Worm (Caenorhabditis elegans) whole organism, L1 larva: ENCODE measurements around the gene pdfr-1.
A peak's percentile ranks its signal among the peaks of the same experiment; 100 is the strongest.

Experiments used
- C16A3.4 ChIP-seq: fragments of 150-350 bp; optimal IDR thresholded peaks from 2 replicates; lab custom pipeline; 2014; ENCODE audit warnings: missing biosample characterization, missing genetic modification characterization
- F16B12.6 ChIP-seq: fragments of 150-350 bp; optimal IDR thresholded peaks from 2 replicates; lab custom pipeline; 2014; ENCODE audit warnings: missing biosample characterization, missing genetic modification characterization
- Y116A8C.19 ChIP-seq: sonication (generic microtip); optimal IDR thresholded peaks from 2 replicates; lab custom pipeline; 2016; ENCODE audit warnings: missing compliant biosample characterization, missing genetic modification characterization, borderline replicate concordance
- aly-2 ChIP-seq: fragments of 150-350 bp; optimal IDR thresholded peaks from 2 replicates; lab custom pipeline; 2014; ENCODE audit warnings: missing biosample characterization, missing genetic modification characterization
- ceh-63 ChIP-seq: fragments of 200-800 bp; sonication (Bioruptor generic); optimal IDR thresholded peaks from 2 replicates; lab custom pipeline; 2018; ENCODE audit warnings: mild to moderate bottlenecking, missing genetic modification characterization, missing compliant biosample characterization
- ceh-8 ChIP-seq: fragments of 200-800 bp; sonication (Bioruptor generic); optimal IDR thresholded peaks from 2 replicates; lab custom pipeline; 2018; ENCODE audit warnings: mild to moderate bottlenecking, missing genetic modification characterization, moderate library complexity, missing compliant biosample characterization
- ceh-88 ChIP-seq: fragments of 200-800 bp; sonication (Bioruptor generic); IDR thresholded peaks from 2 replicates; pipeline ENCODE4 v1.3.6; 2022; ENCODE audit warnings: missing genetic modification characterization, missing compliant biosample characterization
- ceh-90 ChIP-seq: sonication (generic microtip); optimal IDR thresholded peaks from 2 replicates; lab custom pipeline; 2016; ENCODE audit warnings: missing genetic modification characterization, missing compliant biosample characterization
- dpl-1 ChIP-seq, 3 experiments: fragments of 150-350 bp in 2 of 3; sonication (generic microtip) in 1 of 3; optimal IDR thresholded peaks; 2 replicates each; lab custom pipeline; 2014 to 2017; ENCODE audit warnings: missing biosample characterization in 3 of 3, missing genetic modification characterization in 3 of 3, missing genetic modification reagents in 3 of 3
- dsc-1 ChIP-seq: sonication (generic microtip); optimal IDR thresholded peaks from 2 replicates; lab custom pipeline; 2016; ENCODE audit warnings: mild to moderate bottlenecking, missing genetic modification characterization, missing compliant biosample characterization
- efl-3 ChIP-seq: fragments of 200-800 bp; sonication (Bioruptor generic); optimal IDR thresholded peaks from 2 replicates; lab custom pipeline; 2018; ENCODE audit warnings: mild to moderate bottlenecking, missing genetic modification characterization, missing compliant biosample characterization
- egl-27 ChIP-seq, 2 experiments: fragments of 150-350 bp in 1 of 2; sonication (generic microtip); optimal IDR thresholded peaks; 3 replicates each; lab custom pipeline; 2017 to 2018; ENCODE audit warnings: missing biosample characterization in 2 of 2, missing genetic modification characterization in 2 of 2, missing genetic modification reagents in 2 of 2
- elt-2 ChIP-seq: sonication (generic microtip); optimal IDR thresholded peaks from 2 replicates; lab custom pipeline; 2016; ENCODE audit warnings: missing genetic modification characterization, mild to moderate bottlenecking, inconsistent platforms, missing compliant biosample characterization, missing genetic modification reagents
- elt-3 ChIP-seq, 6 experiments: fragments of 150-350 bp in 1 of 6; sonication (generic microtip); optimal IDR thresholded peaks; 2 replicates each; lab custom pipeline; 2017 to 2018; ENCODE audit warnings: missing biosample characterization in 6 of 6, missing genetic modification characterization in 6 of 6, inconsistent platforms in 1 of 6
- fkh-10 ChIP-seq: sonication (generic microtip); optimal IDR thresholded peaks from 2 replicates; lab custom pipeline; 2017; ENCODE audit warnings: missing biosample characterization, missing genetic modification reagents, missing genetic modification characterization
- fkh-8 ChIP-seq: sonication (generic microtip); optimal IDR thresholded peaks from 2 replicates; lab custom pipeline; 2016; ENCODE audit warnings: mild to moderate bottlenecking, missing genetic modification characterization, missing compliant biosample characterization
- fos-1 ChIP-seq: fragments of 150-350 bp; optimal IDR thresholded peaks from 2 replicates; lab custom pipeline; 2014; ENCODE audit warnings: missing biosample characterization, missing genetic modification characterization
- grh-1 ChIP-seq: fragments of 200-800 bp; sonication (Bioruptor generic); IDR thresholded peaks from 2 replicates; pipeline ENCODE4 v1.3.6; 2022; ENCODE audit warnings: missing genetic modification reagents, missing genetic modification characterization, missing compliant biosample characterization
- hlh-17 ChIP-seq: fragments of 200-800 bp; sonication (Bioruptor generic); optimal IDR thresholded peaks from 2 replicates; lab custom pipeline; 2018; ENCODE audit warnings: missing genetic modification characterization, mild to moderate bottlenecking, missing compliant biosample characterization, moderate library complexity, borderline replicate concordance
- hlh-4 ChIP-seq: sonication (generic microtip); optimal IDR thresholded peaks from 2 replicates; lab custom pipeline; 2016; ENCODE audit warnings: mild to moderate bottlenecking, missing genetic modification characterization, missing compliant biosample characterization
- hpl-2 ChIP-seq: fragments of 150-350 bp; optimal IDR thresholded peaks from 2 replicates; lab custom pipeline; 2014; ENCODE audit warnings: missing biosample characterization, missing genetic modification reagents, missing genetic modification characterization
- isw-1 ChIP-seq: fragments of 200-800 bp; sonication (Bioruptor generic); IDR thresholded peaks from 2 replicates; pipeline ENCODE4 v1.3.6; 2022; ENCODE audit warnings: missing genetic modification characterization, missing compliant biosample characterization
- lsy-2 ChIP-seq, 2 experiments: fragments of 150-350 bp; optimal IDR thresholded peaks; 2 replicates each; lab custom pipeline; 2014; ENCODE audit warnings: missing biosample characterization in 2 of 2, missing genetic modification characterization in 2 of 2
- mdl-1 ChIP-seq, 2 experiments: fragments of 150-350 bp; optimal IDR thresholded peaks; 2 replicates each; lab custom pipeline; 2014 to 2017; ENCODE audit warnings: missing biosample characterization in 2 of 2, missing genetic modification characterization in 2 of 2, inconsistent platforms in 1 of 2
- nhr-11 ChIP-seq: fragments of 150-350 bp; optimal IDR thresholded peaks from 2 replicates; lab custom pipeline; 2014; ENCODE audit warnings: missing biosample characterization, missing genetic modification characterization
- nhr-12 ChIP-seq: sonication (generic microtip); optimal IDR thresholded peaks from 2 replicates; lab custom pipeline; 2017; ENCODE audit warnings: missing biosample characterization, missing genetic modification characterization
- nhr-19 ChIP-seq: fragments of 200-800 bp; sonication (Bioruptor generic); conservative IDR thresholded peaks from 2 replicates; pipeline ENCODE4 v1.3.6; 2022; ENCODE audit warnings: missing genetic modification characterization, missing compliant biosample characterization
- nhr-28 ChIP-seq: fragments of 150-350 bp; optimal IDR thresholded peaks from 2 replicates; lab custom pipeline; 2014; ENCODE audit warnings: missing biosample characterization, missing genetic modification characterization
- nhr-47 ChIP-seq: sonication (generic microtip); optimal IDR thresholded peaks from 2 replicates; lab custom pipeline; 2016; ENCODE audit warnings: mild to moderate bottlenecking, missing genetic modification characterization, moderate library complexity, missing compliant biosample characterization
- nhr-71 ChIP-seq: sonication (generic microtip); optimal IDR thresholded peaks from 2 replicates; lab custom pipeline; 2016; ENCODE audit warnings: mild to moderate bottlenecking, missing genetic modification characterization, moderate library complexity, missing compliant biosample characterization
- nhr-84 ChIP-seq: sonication (generic microtip); optimal IDR thresholded peaks from 2 replicates; lab custom pipeline; 2017; ENCODE audit warnings: missing biosample characterization, missing genetic modification characterization
- nhr-85 ChIP-seq: sonication (generic microtip); peaks from one replicate; lab custom pipeline; 2016; ENCODE audit warnings: missing genetic modification characterization, inconsistent platforms, missing compliant biosample characterization
- nhr-90 ChIP-seq: sonication (generic microtip); optimal IDR thresholded peaks from 2 replicates; lab custom pipeline; 2016; ENCODE audit warnings: mild to moderate bottlenecking, missing genetic modification characterization, missing compliant biosample characterization; ENCODE audit not compliant: poor library complexity
- pag-3 ChIP-seq: sonication (generic microtip); optimal IDR thresholded peaks from 2 replicates; lab custom pipeline; 2017; ENCODE audit warnings: missing genetic modification characterization, mild to moderate bottlenecking, missing compliant biosample characterization, antibody characterized with exemption, borderline replicate concordance; ENCODE audit not compliant: insufficient read depth
- pax-3 ChIP-seq: fragments of 200-800 bp; sonication (Bioruptor generic); optimal IDR thresholded peaks from 2 replicates; lab custom pipeline; 2018; ENCODE audit warnings: mild to moderate bottlenecking, missing genetic modification characterization, moderate library complexity, missing compliant biosample characterization
- pqm-1 ChIP-seq: sonication (generic microtip); optimal IDR thresholded peaks from 3 replicates; lab custom pipeline; 2017; ENCODE audit warnings: missing biosample characterization, missing genetic modification characterization
- rnt-1 ChIP-seq: sonication (generic microtip); optimal IDR thresholded peaks from 2 replicates; lab custom pipeline; 2016; ENCODE audit warnings: mild to moderate bottlenecking, missing genetic modification characterization, moderate library complexity, missing compliant biosample characterization
- skn-1 ChIP-seq: fragments of 150-350 bp; optimal IDR thresholded peaks from 2 replicates; lab custom pipeline; 2014; ENCODE audit warnings: missing biosample characterization, missing genetic modification characterization
- snu-23 ChIP-seq: sonication (generic microtip); optimal IDR thresholded peaks from 2 replicates; lab custom pipeline; 2016; ENCODE audit warnings: missing genetic modification characterization, missing compliant biosample characterization
- sptf-1 ChIP-seq: fragments of 150-350 bp; optimal IDR thresholded peaks from 2 replicates; lab custom pipeline; 2014; ENCODE audit warnings: missing biosample characterization, missing genetic modification characterization
- tbx-2 ChIP-seq: sonication (generic microtip); optimal IDR thresholded peaks from 2 replicates; lab custom pipeline; 2016; ENCODE audit warnings: missing genetic modification characterization, missing compliant biosample characterization
- tlp-1 ChIP-seq: fragments of 150-350 bp; optimal IDR thresholded peaks from 2 replicates; lab custom pipeline; 2014; ENCODE audit warnings: missing biosample characterization, missing genetic modification characterization
- unc-130 ChIP-seq: fragments of 150-350 bp; optimal IDR thresholded peaks from 2 replicates; lab custom pipeline; 2017; ENCODE audit warnings: missing biosample characterization, missing genetic modification characterization, inconsistent platforms
- unc-30 ChIP-seq: sonication (generic microtip); optimal IDR thresholded peaks from 2 replicates; lab custom pipeline; 2017; ENCODE audit warnings: missing biosample characterization, missing genetic modification characterization
- unc-62 ChIP-seq: fragments of 150-350 bp; optimal IDR thresholded peaks from 2 replicates; lab custom pipeline; 2014; ENCODE audit warnings: missing biosample characterization, missing genetic modification reagents, missing genetic modification characterization
- unc-86 ChIP-seq: sonication (generic microtip); optimal IDR thresholded peaks from 2 replicates; lab custom pipeline; 2016; ENCODE audit warnings: missing genetic modification characterization, missing compliant biosample characterization
- unc-98 ChIP-seq: fragments of 200-800 bp; sonication (Bioruptor generic); IDR thresholded peaks from 2 replicates; pipeline ENCODE4 v1.3.6; 2022; ENCODE audit warnings: missing genetic modification characterization, missing compliant biosample characterization
- vab-15 ChIP-seq: sonication (generic microtip); optimal IDR thresholded peaks from 2 replicates; lab custom pipeline; 2017; ENCODE audit warnings: missing genotype, mild to moderate bottlenecking, missing genetic modification characterization, missing compliant biosample characterization
- xbp-1 ChIP-seq: sonication (generic microtip); optimal IDR thresholded peaks from 2 replicates; lab custom pipeline; 2016; ENCODE audit warnings: missing genetic modification characterization, missing compliant biosample characterization
- zag-1 ChIP-seq: fragments of 150-350 bp; optimal IDR thresholded peaks from 2 replicates; lab custom pipeline; 2014; ENCODE audit warnings: missing biosample characterization, missing genetic modification characterization
- zip-4 ChIP-seq: fragments of 200-800 bp; sonication (Bioruptor generic); optimal IDR thresholded peaks from 2 replicates; lab custom pipeline; 2018; ENCODE audit warnings: mild to moderate bottlenecking, missing genetic modification characterization, moderate library complexity, missing compliant biosample characterization
- ztf-11 ChIP-seq, 2 experiments: sonication (generic microtip); optimal IDR thresholded peaks; 2 replicates each; lab custom pipeline; 2016 to 2017; ENCODE audit warnings: missing genetic modification characterization in 2 of 2, missing biosample characterization in 1 of 2, missing compliant biosample characterization in 1 of 2

The pdfr-1 gene

ce11 chrIII:6606022-6606467 is 45.8 kb downstream of the pdfr-1 start:
- TF ChIP-seq nhr-47: peak; percentile 79
- peak in 1 of 2 experiments; percentile 90 for TF ChIP-seq mdl-1 (tag; optimal IDR thresholded peaks at IDR 0.05; lab: Kevin White, UChicago)
- peak; percentile 69 for TF ChIP-seq pax-3
- TF ChIP-seq unc-30 (tag; lab: Kevin White, UChicago): no peak
- TF ChIP-seq egl-27 (tag; optimal IDR thresholded peaks at IDR 0.05; lab: Kevin White, UChicago): peak in 1 of 2 experiments; percentile 38
- TF ChIP-seq rnt-1 (tag; lab: Kevin White, UChicago): peak; percentile 83
- TF ChIP-seq fos-1: no peak
- peak; percentile 30 for TF ChIP-seq C16A3.4
- TF ChIP-seq unc-98 (GFP tag; lab: Robert Waterston, UW): no peak
- peak; percentile 76 for TF ChIP-seq nhr-90
- TF ChIP-seq skn-1 (tag; lab: Kevin White, UChicago): peak; percentile 90
- TF ChIP-seq lsy-2 (tag; optimal IDR thresholded peaks at IDR 0.05; lab: Kevin White, UChicago): peak; percentile 69 to 79
- TF ChIP-seq zag-1 (tag; lab: Kevin White, UChicago): no peak
- peak; percentile 35 for TF ChIP-seq F16B12.6 (tag; lab: Kevin White, UChicago)
- TF ChIP-seq vab-15 (tag; lab: Kevin White, UChicago): no peak
- peak; percentile 51 for TF ChIP-seq dsc-1
- peak; percentile 83 for TF ChIP-seq nhr-85 (tag; lab: Kevin White, UChicago)
- TF ChIP-seq ztf-11 (tag; optimal IDR thresholded peaks at IDR 0.05; lab: Kevin White, UChicago): peak in 1 of 2 experiments; percentile 39
- TF ChIP-seq nhr-84 (tag; lab: Kevin White, UChicago): no peak
- no peak for TF ChIP-seq pqm-1 (tag; lab: Kevin White, UChicago)
- no peak for TF ChIP-seq tlp-1 (tag; lab: Kevin White, UChicago)
- no peak for TF ChIP-seq unc-62
- peak; percentile 54 for TF ChIP-seq unc-86 (tag; lab: Kevin White, UChicago)
- peak; percentile 43 to 66 (median 62) for TF ChIP-seq dpl-1 (GFP tag; optimal IDR thresholded peaks at IDR 0.05; lab: Kevin White, UChicago)
- TF ChIP-seq isw-1: peak; percentile 35
- TF ChIP-seq nhr-12 (tag; lab: Kevin White, UChicago): no peak
- TF ChIP-seq ceh-88: no peak
- peak; percentile 12 for TF ChIP-seq fkh-10 (GFP tag; lab: Kevin White, UChicago)
- TF ChIP-seq Y116A8C.19: no peak
- TF ChIP-seq ceh-63: no peak
- TF ChIP-seq grh-1 (GFP tag; lab: Robert Waterston, UW): no peak
- peak; percentile 46 for TF ChIP-seq ceh-8 (GFP tag; lab: Kevin White, UChicago)
- no peak for TF ChIP-seq hlh-17 (GFP tag; lab: Kevin White, UChicago)
- TF ChIP-seq efl-3 (GFP tag; lab: Kevin White, UChicago): no peak
- no peak for TF ChIP-seq hpl-2
- peak; percentile 86 for TF ChIP-seq nhr-71
- peak; percentile 84 for TF ChIP-seq zip-4 (GFP tag; lab: Kevin White, UChicago)
- TF ChIP-seq snu-23 (GFP tag; lab: Kevin White, UChicago): peak; percentile 85
- TF ChIP-seq hlh-4 (tag; lab: Kevin White, UChicago): no peak
- peak; percentile 58 for TF ChIP-seq xbp-1 (tag; lab: Kevin White, UChicago)
- no peak for TF ChIP-seq nhr-11
- peak; percentile 81 for TF ChIP-seq pag-3 (tag; lab: Kevin White, UChicago)
- TF ChIP-seq tbx-2 (tag; lab: Kevin White, UChicago): peak; percentile 66
- no peak for TF ChIP-seq nhr-28
- TF ChIP-seq ceh-90 (tag; lab: Kevin White, UChicago): no peak
- TF ChIP-seq sptf-1 (tag; lab: Kevin White, UChicago): no peak
- peak; percentile 81 for TF ChIP-seq unc-130
- TF ChIP-seq elt-2 (tag; lab: Kevin White, UChicago): peak; percentile 53
- TF ChIP-seq elt-3 (tag; optimal IDR thresholded peaks at IDR 0.05; lab: Kevin White, UChicago): peak in 1 of 6 experiments; percentile 56
- peak; percentile 89 for TF ChIP-seq nhr-19 (GFP tag; lab: Robert Waterston, UW)
- peak; percentile 90 for TF ChIP-seq aly-2 (tag; lab: Kevin White, UChicago)
- TF ChIP-seq fkh-8 (tag; lab: Kevin White, UChicago): peak; percentile 72
